Worm (Caenorhabditis elegans): ENCODE data around the gene acy-3.
A peak's percentile ranks its signal among the peaks of the same experiment; 100 is the strongest.

acy-3 gene

DNA sequence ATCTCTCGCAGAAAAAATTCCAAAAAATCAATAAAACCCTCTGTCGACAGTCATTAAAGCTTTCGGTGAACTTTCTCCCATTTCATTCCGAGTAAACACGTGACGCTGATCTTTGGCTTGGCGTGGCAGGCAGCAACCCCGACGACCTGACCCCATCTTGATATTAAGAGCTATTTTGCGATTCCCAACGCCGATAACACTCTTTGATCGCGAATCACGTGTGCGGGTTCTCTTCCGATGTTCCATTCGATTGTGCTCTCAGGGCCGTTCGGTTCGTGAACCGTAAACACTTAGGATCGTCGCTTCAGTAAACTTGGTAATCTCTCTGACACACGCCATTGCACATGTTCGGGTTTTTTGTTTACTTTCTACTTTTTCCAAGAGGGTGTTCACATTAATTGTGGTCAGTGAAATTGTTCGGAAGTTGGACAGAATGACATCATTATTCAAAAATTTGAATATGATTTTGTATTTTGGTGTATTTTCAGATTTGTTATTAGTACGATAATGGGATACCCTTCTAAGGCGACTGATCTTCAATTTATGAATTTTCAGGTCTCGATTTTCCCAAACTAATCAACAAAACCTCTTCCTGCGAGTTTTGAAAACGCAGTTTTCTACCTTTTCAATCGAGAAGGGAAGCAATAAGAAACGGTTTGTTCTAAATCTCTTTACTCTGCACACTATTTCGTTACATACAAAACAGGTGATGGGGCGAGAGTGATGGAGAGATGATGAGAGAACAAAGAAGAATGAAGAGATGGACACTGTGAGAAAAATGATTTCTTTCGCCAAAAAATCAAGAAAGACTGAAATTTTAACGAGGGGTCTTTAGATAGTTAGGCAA is 11.1 kb upstream of the acy-3 start (continued):
- TF ChIP-seq pag-3 (tag; optimal IDR thresholded peaks at IDR 0.05; ENCODE audit: borderline replicate concordance, insufficient read depth) = no peak
- TF ChIP-seq jun-1 (tag; optimal IDR thresholded peaks at IDR 0.05) = no peak
- TF ChIP-seq nhr-20 (tag; optimal IDR thresholded peaks at IDR 0.05) = peak; percentile 53
- TF ChIP-seq nhr-71 (tag; optimal IDR thresholded peaks at IDR 0.05) = peak; percentile 60
- no peak for TF ChIP-seq snpc-4 (tag; optimal IDR thresholded peaks at IDR 0.05)
- TF ChIP-seq egl-27 (tag; optimal IDR thresholded peaks at IDR 0.05) = no peak
- TF ChIP-seq mab-9 (GFP tag; IDR thresholded peaks at IDR 0.05) = no peak
- TF ChIP-seq nhr-19 (GFP tag; conservative IDR thresholded peaks at IDR 0.05) = peak; percentile 22; the same call in 1 of the 2 replicates
- TF ChIP-seq sox-4 (tag; optimal IDR thresholded peaks at IDR 0.05) = no peak
- no peak for TF ChIP-seq lin-15B (tag; optimal IDR thresholded peaks at IDR 0.05)
- peak; percentile 48 for TF ChIP-seq mep-1 (tag; optimal IDR thresholded peaks at IDR 0.05)
- TF ChIP-seq ceh-63 (GFP tag; optimal IDR thresholded peaks at IDR 0.05) = no peak
- no peak for TF ChIP-seq unc-62 (GFP tag; optimal IDR thresholded peaks at IDR 0.05)

DNA sequence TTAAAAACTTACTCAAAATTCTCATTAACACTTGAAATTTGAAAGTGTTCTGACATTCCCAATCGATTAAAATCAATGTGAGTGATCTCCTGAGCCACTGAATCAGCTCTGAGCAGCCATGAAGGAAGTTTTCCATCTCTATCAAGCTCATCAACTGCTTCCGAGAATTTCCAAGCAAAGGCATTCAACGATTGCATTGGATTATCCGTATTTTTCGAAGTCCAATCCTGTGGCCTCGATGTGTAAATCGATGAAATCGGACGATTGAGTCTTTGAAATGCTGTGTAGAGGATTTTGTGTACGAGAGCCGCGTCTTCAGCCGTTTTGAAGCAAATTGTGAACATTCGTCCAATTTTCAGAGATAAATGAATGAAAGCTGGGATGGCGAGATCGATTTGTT is 9.7 kb upstream of the acy-3 start:
- TF ChIP-seq F16B12.6 (tag; optimal IDR thresholded peaks at IDR 0.05) (no peak), nhr-85 (tag) (peak; percentile 45), unc-130 (tag; optimal IDR thresholded peaks at IDR 0.05) (no peak), rnt-1 (tag; optimal IDR thresholded peaks at IDR 0.05) (no peak), alr-1 (tag; optimal IDR thresholded peaks at IDR 0.05; ENCODE audit: borderline replicate concordance) (no peak), ama-1 (optimal IDR thresholded peaks at IDR 0.05) (no peak), pax-3 (tag; optimal IDR thresholded peaks at IDR 0.05) (no peak)

DNA sequence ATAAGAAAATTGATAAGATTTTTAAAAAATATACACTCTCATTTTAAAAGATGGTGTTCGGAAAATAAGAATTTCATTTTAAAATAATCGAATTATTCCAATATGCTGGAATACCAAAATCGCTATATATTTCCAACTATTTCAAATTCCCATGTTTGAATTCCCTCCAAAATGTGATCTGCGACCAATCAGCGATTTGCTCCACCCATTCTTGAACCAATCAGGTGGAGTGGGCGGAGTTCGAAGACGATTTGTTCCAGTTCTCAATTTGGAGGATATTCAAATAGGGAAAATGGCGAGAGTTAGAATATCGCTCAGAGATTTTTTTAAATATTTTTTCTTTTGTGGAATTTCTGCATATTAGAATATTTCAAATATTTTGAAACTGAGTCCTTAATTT is 4.6 kb upstream of the acy-3 start:
- TF ChIP-seq dpl-1 (GFP tag; optimal IDR thresholded peaks at IDR 0.05) (peak in 2 of 3 experiments; percentile 50 to 67), lin-35 (GFP tag; optimal IDR thresholded peaks at IDR 0.05) (peak; percentile 17 to 38), nhr-84 (tag; optimal IDR thresholded peaks at IDR 0.05) (no peak), sox-4 (tag; optimal IDR thresholded peaks at IDR 0.05) (no peak), mab-9 (GFP tag; IDR thresholded peaks at IDR 0.05) (no peak), ceh-63 (GFP tag; optimal IDR thresholded peaks at IDR 0.05) (no peak), efl-1 (optimal IDR thresholded peaks at IDR 0.05) (peak in 1 of 2 experiments; percentile 34), efl-1 (GFP tag; optimal IDR thresholded peaks at IDR 0.05 in 1 of 2) (peak; percentile 71 to 83), ceh-8 (GFP tag; optimal IDR thresholded peaks at IDR 0.05) (no peak), lin-14 (GFP tag; optimal IDR thresholded peaks at IDR 0.05) (no peak), nhr-19 (GFP tag; conservative IDR thresholded peaks at IDR 0.05) (no peak), snpc-4 (tag; optimal IDR thresholded peaks at IDR 0.05) (no peak), nhr-11 (tag; optimal IDR thresholded peaks at IDR 0.05) (no peak)

DNA sequence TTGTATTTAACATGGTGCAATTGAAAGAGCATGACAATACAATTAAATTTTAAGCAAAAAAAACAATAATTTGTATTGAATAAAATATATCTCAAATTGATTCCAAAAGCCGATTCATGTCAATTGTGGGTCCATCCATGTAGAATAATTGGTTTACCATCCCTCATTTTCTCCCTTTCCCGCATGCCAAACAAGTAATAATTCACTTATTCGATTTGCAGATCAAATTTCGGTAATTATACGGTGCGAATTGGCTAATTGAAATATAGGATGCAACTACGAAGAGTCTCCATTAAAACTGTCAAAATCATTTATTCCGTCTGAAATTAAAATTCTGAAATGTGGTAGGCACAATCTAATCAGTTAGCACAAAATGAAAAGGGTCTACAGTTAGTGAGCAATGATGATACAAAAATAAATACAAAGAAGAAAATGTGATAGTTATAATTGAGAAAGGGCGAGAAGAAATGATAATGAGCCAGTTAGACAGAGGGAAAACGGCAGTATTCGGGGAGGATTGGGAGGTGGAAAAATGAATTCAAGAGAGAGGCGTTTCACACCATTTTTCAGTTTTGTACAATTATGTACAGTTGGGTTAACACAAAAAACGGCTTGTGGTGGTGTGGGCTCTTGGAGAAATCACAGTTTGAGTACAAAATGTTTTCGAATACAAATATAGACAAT is 3.6 kb upstream of the acy-3 start:
- TF ChIP-seq lsy-2 (tag; optimal IDR thresholded peaks at IDR 0.05) = peak in 1 of 2 experiments; percentile 5
- no peak for TF ChIP-seq efl-1 (optimal IDR thresholded peaks at IDR 0.05)
- TF ChIP-seq efl-1 (GFP tag; optimal IDR thresholded peaks at IDR 0.05 in 1 of 2) = peak in 1 of 2 experiments; percentile 51
- TF ChIP-seq isw-1 (GFP tag; IDR thresholded peaks at IDR 0.05) = no peak
- peak; percentile 7 for TF ChIP-seq lin-14 (GFP tag; optimal IDR thresholded peaks at IDR 0.05)
- peak; percentile 55 for TF ChIP-seq nhr-85 (tag)
- no peak for TF ChIP-seq nhr-90 (tag; optimal IDR thresholded peaks at IDR 0.05; ENCODE audit: poor library complexity)
- peak; percentile 63 for TF ChIP-seq ceh-8 (GFP tag; optimal IDR thresholded peaks at IDR 0.05)
- peak; percentile 7 for TF ChIP-seq ztf-4 (tag; optimal IDR thresholded peaks at IDR 0.05)
